Worm (Caenorhabditis elegans): ENCODE results near the gene K11H12.4.

K11H12.4 gene

ce11 chrIV:657046-657445, 18.6 kb downstream of the K11H12.4 start:
- TF ChIP-seq fkh-10 (GFP tag; optimal IDR thresholded peaks at IDR 0.05) (no peak), ZK546.5 (tag; optimal IDR thresholded peaks at IDR 0.05) (no peak), mml-1 (tag; optimal IDR thresholded peaks at IDR 0.05) (no peak), hmg-11 (tag; optimal IDR thresholded peaks at IDR 0.05) (no peak), ceh-9 (tag; optimal IDR thresholded peaks at IDR 0.05) (no peak), nhr-11 (tag; optimal IDR thresholded peaks at IDR 0.05) (no peak), nhr-67 (tag; optimal IDR thresholded peaks at IDR 0.05) (no peak), ceh-28 (tag; optimal IDR thresholded peaks at IDR 0.05) (no peak), nhr-77 (tag; optimal IDR thresholded peaks at IDR 0.05) (no peak), lsy-12 (tag; optimal IDR thresholded peaks at IDR 0.05) (no peak), nfya-1 (tag; optimal IDR thresholded peaks at IDR 0.05; ENCODE audit: insufficient read depth) (no peak), elt-1 (tag; optimal IDR thresholded peaks at IDR 0.05) (no peak), elt-2 (tag; optimal IDR thresholded peaks at IDR 0.05) (no peak), nhr-23 (tag; optimal IDR thresholded peaks at IDR 0.05) (no peak), nhr-76 (tag; optimal IDR thresholded peaks at IDR 0.05) (no peak), lin-39 (tag; optimal IDR thresholded peaks at IDR 0.05) (no peak), ama-1 (optimal IDR thresholded peaks at IDR 0.05) (no peak), egl-27 (tag; optimal IDR thresholded peaks at IDR 0.05) (no peak), snpc-4 (tag; optimal IDR thresholded peaks at IDR 0.05) (no peak), nhr-237 (tag; optimal IDR thresholded peaks at IDR 0.05) (no peak)

ce11 chrIV:654526-655440, 20.9 kb downstream of the K11H12.4 start, which contains the start of the genes rpl-15 and K11H12.8:
rpl-15 (minus strand) TSS chrIV:654576.
K11H12.8 (plus strand) TSS chrIV:655390.
- TF ChIP-seq lin-39 (tag; optimal IDR thresholded peaks at IDR 0.05) (peak; percentile 99), egl-5 (tag; optimal IDR thresholded peaks at IDR 0.05) (peak; percentile 98), ZK546.5 (tag; optimal IDR thresholded peaks at IDR 0.05) (peak; percentile 76), R02D3.7 (tag; optimal IDR thresholded peaks at IDR 0.05) (peak; percentile 99), daf-12 (tag; optimal IDR thresholded peaks at IDR 0.05) (peak; percentile 79), nhr-23 (tag; optimal IDR thresholded peaks at IDR 0.05) (peak; percentile 100), nhr-237 (tag; optimal IDR thresholded peaks at IDR 0.05) (no peak), nhr-11 (tag; optimal IDR thresholded peaks at IDR 0.05) (peak; percentile 98), pha-4 (tag; optimal IDR thresholded peaks at IDR 0.05) (peak; percentile 100), unc-62 (GFP tag; optimal IDR thresholded peaks at IDR 0.05) (peak; percentile 98), nhr-12 (tag; optimal IDR thresholded peaks at IDR 0.05) (no peak), nhr-43 (tag; optimal IDR thresholded peaks at IDR 0.05; ENCODE audit: poor library complexity, severe bottlenecking) (peak; percentile 99), lsy-12 (tag; optimal IDR thresholded peaks at IDR 0.05) (peak; percentile 100), nfya-1 (tag; optimal IDR thresholded peaks at IDR 0.05; ENCODE audit: insufficient read depth) (peak; percentile 100), egl-27 (tag; optimal IDR thresholded peaks at IDR 0.05) (peak; percentile 97), tbx-2 (tag; optimal IDR thresholded peaks at IDR 0.05) (peak; percentile 98), jun-1 (tag; optimal IDR thresholded peaks at IDR 0.05) (peak; percentile 99), unc-39 (tag; optimal IDR thresholded peaks at IDR 0.05) (peak; percentile 66), hmg-11 (tag; optimal IDR thresholded peaks at IDR 0.05) (peak; percentile 100), nhr-28 (tag; optimal IDR thresholded peaks at IDR 0.05) (peak; percentile 91), snpc-4 (tag; optimal IDR thresholded peaks at IDR 0.05) (peak; percentile 98), elt-2 (tag; optimal IDR thresholded peaks at IDR 0.05) (peak; percentile 98), skn-1 (tag; optimal IDR thresholded peaks at IDR 0.05) (peak; percentile 97), ceh-82 (tag; optimal IDR thresholded peaks at IDR 0.05) (peak; percentile 97), fkh-10 (GFP tag; optimal IDR thresholded peaks at IDR 0.05) (peak; percentile 99), elt-1 (tag; optimal IDR thresholded peaks at IDR 0.05) (peak; percentile 92), ztf-4 (tag; optimal IDR thresholded peaks at IDR 0.05) (peak; percentile 97), nhr-77 (tag; optimal IDR thresholded peaks at IDR 0.05) (peak; percentile 96), pqm-1 (tag; optimal IDR thresholded peaks at IDR 0.05) (peak; percentile 95), ceh-9 (tag; optimal IDR thresholded peaks at IDR 0.05) (no peak), eor-1 (tag; optimal IDR thresholded peaks at IDR 0.05) (no peak), ztf-11 (tag; optimal IDR thresholded peaks at IDR 0.05) (peak; percentile 71), nhr-76 (tag; optimal IDR thresholded peaks at IDR 0.05) (peak; percentile 89), nhr-25 (tag; optimal IDR thresholded peaks at IDR 0.05) (peak; percentile 100), ceh-16 (tag; optimal IDR thresholded peaks at IDR 0.05) (peak; percentile 71), aly-2 (tag; optimal IDR thresholded peaks at IDR 0.05) (peak; percentile 89), mdl-1 (tag; optimal IDR thresholded peaks at IDR 0.05) (peak; percentile 96), sea-2 (GFP tag; optimal IDR thresholded peaks at IDR 0.05) (peak; percentile 69), fkh-2 (tag; optimal IDR thresholded peaks at IDR 0.05) (peak; percentile 89), zag-1 (tag; optimal IDR thresholded peaks at IDR 0.05) (peak; percentile 88), mml-1 (tag; optimal IDR thresholded peaks at IDR 0.05) (no peak), ceh-28 (tag; optimal IDR thresholded peaks at IDR 0.05) (peak; percentile 96), ama-1 (optimal IDR thresholded peaks at IDR 0.05) (peak; percentile 93), nhr-67 (tag; optimal IDR thresholded peaks at IDR 0.05) (peak; percentile 66), elt-3 (tag; optimal IDR thresholded peaks at IDR 0.05) (peak; percentile 79 to 99 (median 92)), fos-1 (tag; optimal IDR thresholded peaks at IDR 0.05) (peak; percentile 99), lin-15B (tag; optimal IDR thresholded peaks at IDR 0.05) (peak; percentile 99)
